Fruit fly (Drosophila melanogaster) Kc167 (cell line): ENCODE measurements around the gene lft.

Experiments
- Myc ChIP-seq: fragments of >200 bp; optimal IDR thresholded peaks from 2 replicates; lab custom pipeline; 2017; ENCODE audit warnings: missing external identifiers
- Sin3A ChIP-seq: fragments of >200 bp; optimal IDR thresholded peaks from 2 replicates; lab custom pipeline; 2018; ENCODE audit warnings: missing external identifiers
- insv ChIP-seq: fragments of >200 bp; optimal IDR thresholded peaks from 3 replicates; lab custom pipeline; 2018; ENCODE audit warnings: missing external identifiers
- psq ChIP-seq: fragments of >200 bp; optimal IDR thresholded peaks from 2 replicates; lab custom pipeline; 2017; ENCODE audit warnings: missing external identifiers
- ttk ChIP-seq: sonication (Bioruptor generic); optimal IDR thresholded peaks from 2 replicates; lab custom pipeline; 2017; ENCODE audit warnings: missing external identifiers

dm6 chr2L:10333091-10333991 lies 30.9 kb upstream of the lft start, which contains the start of gene GATAd:
- TF ChIP-seq psq (no peak), Sin3A (lab: Kevin White, UChicago) (no peak), insv (lab: Kevin White, UChicago) (no peak), ttk (no peak), Myc (lab: Kevin White, UChicago) (no peak)
